Worm (Caenorhabditis elegans): Measurements from ENCODE around the gene C05C10.3.

DNA sequence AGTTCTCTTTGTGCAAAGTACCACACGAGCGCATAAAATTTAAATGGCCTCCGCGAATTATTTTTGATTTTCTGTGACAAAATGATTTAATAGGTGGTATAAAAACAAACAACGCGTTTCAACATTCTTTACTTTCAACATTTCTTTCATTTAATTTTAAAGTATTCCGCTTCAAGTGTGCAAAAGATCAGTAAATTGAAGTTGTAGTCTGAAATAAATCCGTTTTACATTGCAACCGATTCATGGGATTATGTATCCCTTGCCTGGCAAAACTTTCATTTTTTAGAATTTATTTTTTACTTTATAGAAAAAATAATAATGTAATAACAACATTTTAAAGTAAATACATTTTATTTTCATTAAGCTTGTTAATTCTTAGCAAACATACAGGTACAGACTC, 42.3 kb downstream of the C05C10.3 start, which contains the start of gene F26C11.1:
- TF ChIP-seq sdc-2 (tag; optimal IDR thresholded peaks at IDR 0.05) (no peak), unc-55 (GFP tag; optimal IDR thresholded peaks at IDR 0.05) (no peak), zip-5 (tag; optimal IDR thresholded peaks at IDR 0.05) (no peak), elt-4 (tag; optimal IDR thresholded peaks at IDR 0.05) (no peak), pros-1 (tag; optimal IDR thresholded peaks at IDR 0.05) (no peak), unc-3 (GFP tag; conservative IDR thresholded peaks at IDR 0.05) (no peak), unc-3 (tag; optimal IDR thresholded peaks at IDR 0.05) (no peak)
